Worm (Caenorhabditis elegans) whole organism, L1 larva: ENCODE results near the gene hlh-10.

Experiments
- aly-2 ChIP-seq: fragments of 150-350 bp; optimal IDR thresholded peaks from 2 replicates; lab custom pipeline; 2014; ENCODE audit warnings: missing biosample characterization, missing genetic modification characterization
- blmp-1 ChIP-seq: fragments of 150-350 bp; optimal IDR thresholded peaks from 2 replicates; lab custom pipeline; 2014; ENCODE audit warnings: missing biosample characterization, missing genetic modification characterization
- ceh-63 ChIP-seq: fragments of 200-800 bp; sonication (Bioruptor generic); optimal IDR thresholded peaks from 2 replicates; lab custom pipeline; 2018; ENCODE audit warnings: mild to moderate bottlenecking, missing genetic modification characterization, missing compliant biosample characterization
- ceh-8 ChIP-seq: fragments of 200-800 bp; sonication (Bioruptor generic); optimal IDR thresholded peaks from 2 replicates; lab custom pipeline; 2018; ENCODE audit warnings: mild to moderate bottlenecking, missing genetic modification characterization, moderate library complexity, missing compliant biosample characterization
- ceh-82 ChIP-seq, 3 experiments: fragments of 150-350 bp in 1 of 3; sonication (generic microtip) in 2 of 3; optimal IDR thresholded peaks; 2 replicates each; lab custom pipeline; 2014 to 2017; ENCODE audit warnings: missing biosample characterization in 3 of 3, missing genetic modification characterization in 3 of 3
- ceh-88 ChIP-seq: fragments of 200-800 bp; sonication (Bioruptor generic); IDR thresholded peaks from 2 replicates; pipeline ENCODE4 v1.3.6; 2022; ENCODE audit warnings: missing genetic modification characterization, missing compliant biosample characterization
- dsc-1 ChIP-seq: sonication (generic microtip); optimal IDR thresholded peaks from 2 replicates; lab custom pipeline; 2016; ENCODE audit warnings: mild to moderate bottlenecking, missing genetic modification characterization, missing compliant biosample characterization
- efl-1 ChIP-seq, 4 experiments: fragments of 150-350 bp; optimal IDR thresholded peaks in 3 of 4; peaks in 1 of 4; 1 replicate in 1 of 4; 2 replicates in 3 of 4; lab custom pipeline; 2014; ENCODE audit warnings: missing biosample characterization in 2 of 4, missing genetic modification characterization in 2 of 4, missing genetic modification reagents in 2 of 4
- efl-3 ChIP-seq: fragments of 200-800 bp; sonication (Bioruptor generic); optimal IDR thresholded peaks from 2 replicates; lab custom pipeline; 2018; ENCODE audit warnings: mild to moderate bottlenecking, missing genetic modification characterization, missing compliant biosample characterization
- egl-13 ChIP-seq: sonication (generic microtip); optimal IDR thresholded peaks from 2 replicates; lab custom pipeline; 2016; ENCODE audit warnings: missing genotype, missing genetic modification reagents, missing genetic modification characterization, missing compliant biosample characterization
- elt-3 ChIP-seq, 6 experiments: fragments of 150-350 bp in 1 of 6; sonication (generic microtip); optimal IDR thresholded peaks; 2 replicates each; lab custom pipeline; 2017 to 2018; ENCODE audit warnings: missing biosample characterization in 6 of 6, missing genetic modification characterization in 6 of 6, inconsistent platforms in 1 of 6
- ets-5 ChIP-seq: fragments of 200-800 bp; sonication (Bioruptor generic); IDR thresholded peaks from 2 replicates; pipeline ENCODE4 v1.3.6; 2022; ENCODE audit warnings: missing genetic modification characterization, missing compliant biosample characterization
- fkh-10 ChIP-seq: sonication (generic microtip); optimal IDR thresholded peaks from 2 replicates; lab custom pipeline; 2017; ENCODE audit warnings: missing biosample characterization, missing genetic modification reagents, missing genetic modification characterization
- fkh-4 ChIP-seq: sonication (generic microtip); optimal IDR thresholded peaks from 2 replicates; lab custom pipeline; 2016; ENCODE audit warnings: missing compliant biosample characterization, missing genetic modification characterization, borderline replicate concordance
- fkh-8 ChIP-seq: sonication (generic microtip); optimal IDR thresholded peaks from 2 replicates; lab custom pipeline; 2016; ENCODE audit warnings: mild to moderate bottlenecking, missing genetic modification characterization, missing compliant biosample characterization
- fos-1 ChIP-seq: fragments of 150-350 bp; optimal IDR thresholded peaks from 2 replicates; lab custom pipeline; 2014; ENCODE audit warnings: missing biosample characterization, missing genetic modification characterization
- grh-1 ChIP-seq: fragments of 200-800 bp; sonication (Bioruptor generic); IDR thresholded peaks from 2 replicates; pipeline ENCODE4 v1.3.6; 2022; ENCODE audit warnings: missing genetic modification reagents, missing genetic modification characterization, missing compliant biosample characterization
- hlh-17 ChIP-seq: fragments of 200-800 bp; sonication (Bioruptor generic); optimal IDR thresholded peaks from 2 replicates; lab custom pipeline; 2018; ENCODE audit warnings: missing genetic modification characterization, mild to moderate bottlenecking, missing compliant biosample characterization, moderate library complexity, borderline replicate concordance
- hpl-2 ChIP-seq: fragments of 150-350 bp; optimal IDR thresholded peaks from 2 replicates; lab custom pipeline; 2014; ENCODE audit warnings: missing biosample characterization, missing genetic modification reagents, missing genetic modification characterization
- lin-13 ChIP-seq: fragments of 150-350 bp; optimal IDR thresholded peaks from 2 replicates; lab custom pipeline; 2014; ENCODE audit warnings: missing biosample characterization, missing genetic modification reagents, missing genetic modification characterization
- lin-14 ChIP-seq: fragments of 200-800 bp; sonication (Bioruptor generic); optimal IDR thresholded peaks from 2 replicates; lab custom pipeline; 2018; ENCODE audit warnings: mild to moderate bottlenecking, missing genetic modification characterization, moderate library complexity, missing compliant biosample characterization
- lin-15B ChIP-seq: fragments of 150-350 bp; sonication (generic microtip); optimal IDR thresholded peaks from 3 replicates; lab custom pipeline; 2014; ENCODE audit warnings: missing biosample characterization, missing genetic modification characterization
- mab-9 ChIP-seq: fragments of 200-800 bp; sonication (Bioruptor generic); IDR thresholded peaks from 2 replicates; pipeline ENCODE4 v1.3.6; 2022; ENCODE audit warnings: missing genetic modification reagents, missing genetic modification characterization, missing compliant biosample characterization
- mdl-1 ChIP-seq, 2 experiments: fragments of 150-350 bp; optimal IDR thresholded peaks; 2 replicates each; lab custom pipeline; 2014 to 2017; ENCODE audit warnings: missing biosample characterization in 2 of 2, missing genetic modification characterization in 2 of 2, inconsistent platforms in 1 of 2
- nhr-19 ChIP-seq: fragments of 200-800 bp; sonication (Bioruptor generic); conservative IDR thresholded peaks from 2 replicates; pipeline ENCODE4 v1.3.6; 2022; ENCODE audit warnings: missing genetic modification characterization, missing compliant biosample characterization
- nhr-20 ChIP-seq: sonication (generic microtip); optimal IDR thresholded peaks from 2 replicates; lab custom pipeline; 2016; ENCODE audit warnings: mild to moderate bottlenecking, missing genetic modification characterization, missing compliant biosample characterization
- nhr-71 ChIP-seq: sonication (generic microtip); optimal IDR thresholded peaks from 2 replicates; lab custom pipeline; 2016; ENCODE audit warnings: mild to moderate bottlenecking, missing genetic modification characterization, moderate library complexity, missing compliant biosample characterization
- nhr-84 ChIP-seq: sonication (generic microtip); optimal IDR thresholded peaks from 2 replicates; lab custom pipeline; 2017; ENCODE audit warnings: missing biosample characterization, missing genetic modification characterization
- nhr-85 ChIP-seq: sonication (generic microtip); peaks from one replicate; lab custom pipeline; 2016; ENCODE audit warnings: missing genetic modification characterization, inconsistent platforms, missing compliant biosample characterization
- rnt-1 ChIP-seq: sonication (generic microtip); optimal IDR thresholded peaks from 2 replicates; lab custom pipeline; 2016; ENCODE audit warnings: mild to moderate bottlenecking, missing genetic modification characterization, moderate library complexity, missing compliant biosample characterization
- snu-23 ChIP-seq: sonication (generic microtip); optimal IDR thresholded peaks from 2 replicates; lab custom pipeline; 2016; ENCODE audit warnings: missing genetic modification characterization, missing compliant biosample characterization
- sox-4 ChIP-seq: sonication (generic microtip); optimal IDR thresholded peaks from 2 replicates; lab custom pipeline; 2016; ENCODE audit warnings: missing genetic modification characterization, missing compliant biosample characterization
- sptf-1 ChIP-seq: fragments of 150-350 bp; optimal IDR thresholded peaks from 2 replicates; lab custom pipeline; 2014; ENCODE audit warnings: missing biosample characterization, missing genetic modification characterization
- sup-37 ChIP-seq: fragments of 200-800 bp; sonication (Bioruptor generic); optimal IDR thresholded peaks from 2 replicates; lab custom pipeline; 2018; ENCODE audit warnings: mild to moderate bottlenecking, missing genetic modification characterization, missing compliant biosample characterization
- tlp-1 ChIP-seq: fragments of 150-350 bp; optimal IDR thresholded peaks from 2 replicates; lab custom pipeline; 2014; ENCODE audit warnings: missing biosample characterization, missing genetic modification characterization
- unc-98 ChIP-seq: fragments of 200-800 bp; sonication (Bioruptor generic); IDR thresholded peaks from 2 replicates; pipeline ENCODE4 v1.3.6; 2022; ENCODE audit warnings: missing genetic modification characterization, missing compliant biosample characterization
- xbp-1 ChIP-seq: sonication (generic microtip); optimal IDR thresholded peaks from 2 replicates; lab custom pipeline; 2016; ENCODE audit warnings: missing genetic modification characterization, missing compliant biosample characterization
- zip-4 ChIP-seq: fragments of 200-800 bp; sonication (Bioruptor generic); optimal IDR thresholded peaks from 2 replicates; lab custom pipeline; 2018; ENCODE audit warnings: mild to moderate bottlenecking, missing genetic modification characterization, moderate library complexity, missing compliant biosample characterization
- ztf-11 ChIP-seq, 2 experiments: sonication (generic microtip); optimal IDR thresholded peaks; 2 replicates each; lab custom pipeline; 2016 to 2017; ENCODE audit warnings: missing genetic modification characterization in 2 of 2, missing biosample characterization in 1 of 2, missing compliant biosample characterization in 1 of 2

hlh-10 gene

ce11 chrV:9272624-9273023 is 9.4 kb downstream of the hlh-10 start (continued):
- no peak for TF ChIP-seq egl-13 (tag; lab: Kevin White, UChicago)
- TF ChIP-seq ceh-88 = no peak
- TF ChIP-seq snu-23 (GFP tag; lab: Kevin White, UChicago) = no peak
- no peak for TF ChIP-seq fos-1 (tag; lab: Kevin White, UChicago)
- no peak for TF ChIP-seq fkh-4 (tag; lab: Kevin White, UChicago)
- TF ChIP-seq efl-1 (optimal IDR thresholded peaks at IDR 0.05; lab: Kevin White, UChicago) = no peak
- no peak for TF ChIP-seq efl-1 (GFP tag; optimal IDR thresholded peaks at IDR 0.05 in 1 of 2; lab: Kevin White, UChicago)
- TF ChIP-seq ceh-63 (GFP tag; lab: Kevin White, UChicago) = no peak
- no peak for TF ChIP-seq fkh-10 (GFP tag; lab: Kevin White, UChicago)
- no peak for TF ChIP-seq aly-2 (tag; lab: Kevin White, UChicago)
- no peak for TF ChIP-seq nhr-84 (tag; lab: Kevin White, UChicago)
- no peak for TF ChIP-seq ceh-8 (GFP tag; lab: Kevin White, UChicago)
- peak; percentile 65 for TF ChIP-seq nhr-71 (tag; lab: Kevin White, UChicago)

- no peak for TF ChIP-seq sup-37 (GFP tag; lab: Kevin White, UChicago)
- no peak for TF ChIP-seq fos-1 (tag; lab: Kevin White, UChicago)
- no peak for TF ChIP-seq hlh-17 (GFP tag; lab: Kevin White, UChicago)
- no peak for TF ChIP-seq mab-9 (GFP tag; lab: Robert Waterston, UW)
- TF ChIP-seq efl-3 = no peak
- TF ChIP-seq lin-15B (tag; lab: Kevin White, UChicago) = no peak
- no peak for TF ChIP-seq elt-3 (tag; optimal IDR thresholded peaks at IDR 0.05; lab: Kevin White, UChicago)
- TF ChIP-seq ceh-82 (tag; optimal IDR thresholded peaks at IDR 0.05; lab: Kevin White, UChicago) = no peak
- TF ChIP-seq fkh-4 (tag; lab: Kevin White, UChicago) = peak; percentile 91
- TF ChIP-seq fkh-8 (tag; lab: Kevin White, UChicago) = peak; percentile 42
- peak; percentile 98 for TF ChIP-seq dsc-1 (tag; lab: Kevin White, UChicago)
- no peak for TF ChIP-seq ztf-11 (tag; optimal IDR thresholded peaks at IDR 0.05; lab: Kevin White, UChicago)
- TF ChIP-seq ets-5 (GFP tag; lab: Robert Waterston, UW) = no peak
- no peak for TF ChIP-seq hpl-2
- peak; percentile 56 for TF ChIP-seq nhr-85
- no peak for TF ChIP-seq sptf-1 (tag; lab: Kevin White, UChicago)
- TF ChIP-seq xbp-1 = no peak
- TF ChIP-seq blmp-1 (tag; lab: Kevin White, UChicago) = no peak
- TF ChIP-seq grh-1 (GFP tag; lab: Robert Waterston, UW) = no peak
- no peak for TF ChIP-seq sox-4 (tag; lab: Kevin White, UChicago)
- no peak for TF ChIP-seq nhr-19
- peak; percentile 30 for TF ChIP-seq nhr-71 (tag; lab: Kevin White, UChicago)
- TF ChIP-seq mdl-1 (tag; optimal IDR thresholded peaks at IDR 0.05; lab: Kevin White, UChicago) = no peak
- TF ChIP-seq tlp-1 = no peak
- no peak for TF ChIP-seq lin-13 (GFP tag; lab: Kevin White, UChicago)
These were observed 10.2 kb downstream of the hlh-10 start for ce11 chrV:9271835-9272234.

ce11 chrV:9270442-9270841 is 11.6 kb downstream of the hlh-10 start:
- TF ChIP-seq dsc-1 (tag; lab: Kevin White, UChicago) = peak; percentile 24
- TF ChIP-seq lin-14 (GFP tag; lab: Kevin White, UChicago) = peak; percentile 68
- TF ChIP-seq unc-98 (GFP tag; lab: Robert Waterston, UW) = no peak
- peak; percentile 55 for TF ChIP-seq nhr-71 (tag; lab: Kevin White, UChicago)
- peak; percentile 25 for TF ChIP-seq nhr-20 (tag; lab: Kevin White, UChicago)
- no peak for TF ChIP-seq efl-1 (optimal IDR thresholded peaks at IDR 0.05; lab: Kevin White, UChicago)
- TF ChIP-seq efl-1 (GFP tag; optimal IDR thresholded peaks at IDR 0.05 in 1 of 2; lab: Kevin White, UChicago) = peak in 1 of 2 experiments; percentile 38
- no peak for TF ChIP-seq zip-4
- TF ChIP-seq rnt-1 (tag; lab: Kevin White, UChicago) = peak; percentile 32
